Fruit fly (Drosophila melanogaster): ENCODE results near the gene CG33268.

DNA sequence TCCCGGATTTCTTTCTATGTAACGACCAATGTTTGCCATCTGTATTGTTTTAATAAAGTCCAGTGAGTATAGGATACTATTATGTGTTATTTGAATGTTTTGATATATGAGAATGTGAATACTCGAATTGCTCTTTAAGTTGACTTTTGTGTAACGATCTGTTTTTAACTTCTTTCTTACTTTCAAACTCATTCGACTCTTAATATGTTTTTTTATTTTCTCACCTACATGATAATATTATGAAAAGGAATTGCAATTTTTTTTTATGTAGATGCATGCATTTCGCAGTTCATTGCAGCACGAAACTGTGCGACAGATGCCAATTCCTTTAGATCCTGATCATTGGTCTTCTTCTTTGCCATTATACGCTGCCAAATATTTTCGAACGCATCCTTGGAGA is 16.5 kb downstream of the CG33268 start, which contains the start of gene CG33490:
- TF ChIP-seq EcR (GFP tag; optimal IDR thresholded peaks at IDR 0.05) (no peak), CG32121 (GFP tag; IDR thresholded peaks at IDR 0.05) (no peak), Pif1B (GFP tag; optimal IDR thresholded peaks at IDR 0.05) (no peak), gl (tag; optimal IDR thresholded peaks at IDR 0.05) (no peak)

Measured in whole organism, pupa.